Fruit fly (Drosophila melanogaster) S2 (cell line): ENCODE results near the gene Grip163.

Experiments used
- CG8478 ChIP-seq: fragments of >200 bp; optimal IDR thresholded peaks from 2 replicates; lab custom pipeline; 2018
- CTCF ChIP-seq, 2 experiments: fragments of >200 bp; optimal IDR thresholded peaks; 2 replicates each; lab custom pipeline; 2018

DNA sequence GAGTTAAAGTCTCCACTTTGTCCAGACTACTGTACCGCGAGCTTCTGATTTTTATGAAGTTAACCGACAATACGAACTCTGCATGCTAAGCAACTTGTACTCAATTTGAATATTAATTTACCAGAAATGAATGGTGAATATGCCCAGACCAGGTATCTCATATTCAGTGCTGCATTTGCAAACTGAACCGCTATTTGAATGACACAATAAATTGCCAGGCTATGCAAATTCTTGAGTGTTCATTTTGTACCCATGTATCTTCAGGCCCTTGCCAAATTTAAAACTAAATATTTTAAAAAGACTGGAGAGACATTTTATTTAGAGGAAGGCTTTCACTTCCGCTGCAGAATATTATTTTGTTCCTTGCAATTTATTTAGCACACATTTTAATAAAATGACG lies 30.0 kb upstream of the Grip163 start:
- TF ChIP-seq CG8478 (lab: Kevin White, UChicago) = no peak
- TF ChIP-seq CTCF (optimal IDR thresholded peaks at IDR 0.05; lab: Kevin White, UChicago) = no peak
